Worm (Caenorhabditis elegans) whole organism, L3 larva: ENCODE data around the gene msp-63.

Experiments
- egl-27 ChIP-seq: sonication (generic microtip); optimal IDR thresholded peaks from 4 replicates; lab custom pipeline; 2017; ENCODE audit warnings: missing biosample characterization, missing genetic modification reagents, missing genetic modification characterization
- elt-3 ChIP-seq, 3 experiments: fragments of 150-350 bp in 1 of 3; sonication (generic microtip) in 2 of 3; optimal IDR thresholded peaks; 2 replicates in 2 of 3; 4 replicates in 1 of 3; lab custom pipeline; 2014 to 2017; ENCODE audit warnings: missing biosample characterization in 3 of 3, missing genetic modification characterization in 3 of 3
- nhr-12 ChIP-seq: fragments of 150-350 bp; optimal IDR thresholded peaks from 2 replicates; lab custom pipeline; 2014; ENCODE audit warnings: missing biosample characterization, missing genetic modification characterization
- nhr-76 ChIP-seq: fragments of 150-350 bp; sonication (generic microtip); optimal IDR thresholded peaks from 5 replicates; lab custom pipeline; 2014; ENCODE audit warnings: missing biosample characterization, missing genetic modification characterization
- nhr-77 ChIP-seq: fragments of 150-350 bp; optimal IDR thresholded peaks from 2 replicates; lab custom pipeline; 2014; ENCODE audit warnings: missing biosample characterization, missing genetic modification characterization
- pqm-1 ChIP-seq: fragments of 150-350 bp; optimal IDR thresholded peaks from 2 replicates; lab custom pipeline; 2017; ENCODE audit warnings: missing biosample characterization, missing genetic modification characterization, inconsistent platforms
- unc-39 ChIP-seq: sonication (generic microtip); optimal IDR thresholded peaks from 4 replicates; lab custom pipeline; 2017; ENCODE audit warnings: missing biosample characterization, missing genetic modification characterization
- unc-62 ChIP-seq: fragments of 150-350 bp; sonication (generic microtip); optimal IDR thresholded peaks from 4 replicates; lab custom pipeline; 2014; ENCODE audit warnings: missing biosample characterization, missing genetic modification reagents, missing genetic modification characterization
- ztf-4 ChIP-seq: fragments of 150-350 bp; optimal IDR thresholded peaks from 2 replicates; lab custom pipeline; 2014; ENCODE audit warnings: missing biosample characterization, missing genetic modification characterization

ce11 chrII:5835146-5835545 is 37.9 kb upstream of the msp-63 start:
- TF ChIP-seq pqm-1 (tag; lab: Kevin White, UChicago), result no peak
- no peak for TF ChIP-seq nhr-76 (tag; lab: Kevin White, UChicago)
- TF ChIP-seq nhr-77, result no peak
- no peak for TF ChIP-seq elt-3 (tag; optimal IDR thresholded peaks at IDR 0.05; lab: Kevin White, UChicago)
- TF ChIP-seq unc-62 (GFP tag; lab: Kevin White, UChicago), result no peak
- no peak for TF ChIP-seq nhr-12 (tag; lab: Kevin White, UChicago)
- no peak for TF ChIP-seq unc-39 (tag; lab: Kevin White, UChicago)
- TF ChIP-seq ztf-4 (tag; lab: Kevin White, UChicago), result no peak
- TF ChIP-seq egl-27 (tag; lab: Kevin White, UChicago), result no peak
